Fruit fly (Drosophila melanogaster) whole organism, adult: ENCODE results near the gene CG14082.

Experiments
- CG11617 ChIP-seq: fragments of 200-800 bp; sonication (Bioruptor generic); optimal IDR thresholded peaks from 2 replicates; lab custom pipeline; 2017; ENCODE audit warnings: mild to moderate bottlenecking, missing biosample characterization, missing genetic modification reagents, missing genetic modification characterization
- CG12768 ChIP-seq: fragments of 200-800 bp; sonication (Bioruptor generic); optimal IDR thresholded peaks from 2 replicates; lab custom pipeline; 2017; ENCODE audit warnings: missing biosample characterization, missing genetic modification characterization, mild to moderate bottlenecking, moderate library complexity, missing genetic modification reagents
- CG14711 ChIP-seq: fragments of 200-800 bp; sonication (Bioruptor generic); optimal IDR thresholded peaks from 2 replicates; lab custom pipeline; 2018; ENCODE audit warnings: missing biosample characterization, mild to moderate bottlenecking, missing genetic modification characterization, moderate library complexity
- CG33017 ChIP-seq: fragments of 200-800 bp; sonication (Bioruptor generic); optimal IDR thresholded peaks from 2 replicates; lab custom pipeline; 2018; ENCODE audit warnings: missing biosample characterization, mild to moderate bottlenecking, missing genetic modification characterization, moderate library complexity
- CG5204 ChIP-seq: fragments of 200-800 bp; sonication (Bioruptor generic); optimal IDR thresholded peaks from 2 replicates; lab custom pipeline; 2016; ENCODE audit warnings: missing biosample characterization, missing genetic modification characterization
- CG7045 ChIP-seq: fragments of 200-800 bp; sonication (Bioruptor generic); optimal IDR thresholded peaks from 2 replicates; lab custom pipeline; 2017; ENCODE audit warnings: missing biosample characterization, mild to moderate bottlenecking, missing genetic modification characterization
- CG7101 ChIP-seq: fragments of 200-800 bp; sonication (Bioruptor generic); optimal IDR thresholded peaks from 2 replicates; lab custom pipeline; 2018; ENCODE audit warnings: missing biosample characterization, mild to moderate bottlenecking, missing genetic modification characterization, moderate library complexity
- Clk ChIP-seq: fragments of 200-800 bp; sonication (Bioruptor generic); optimal IDR thresholded peaks from 2 replicates; lab custom pipeline; 2017; ENCODE audit warnings: missing biosample characterization, missing genetic modification characterization
- Crg-1 ChIP-seq: fragments of 200-800 bp; sonication (Bioruptor generic); optimal IDR thresholded peaks from 2 replicates; lab custom pipeline; 2016; ENCODE audit warnings: missing biosample characterization, missing genetic modification characterization
- Hr96 ChIP-seq: fragments of 200-800 bp; sonication (Bioruptor generic); optimal IDR thresholded peaks from 2 replicates; lab custom pipeline; 2016; ENCODE audit warnings: missing biosample characterization, missing genetic modification characterization
- Mnt ChIP-seq: fragments of 200-800 bp; sonication (Bioruptor generic); optimal IDR thresholded peaks from 2 replicates; lab custom pipeline; 2016; ENCODE audit warnings: missing biosample characterization, mild to moderate bottlenecking, missing genetic modification characterization
- bab1 ChIP-seq: fragments of 200-800 bp; sonication (Bioruptor generic); optimal IDR thresholded peaks from 3 replicates; lab custom pipeline; 2019; ENCODE audit warnings: missing biosample characterization, mild to moderate bottlenecking, missing genetic modification characterization, moderate library complexity
- cic ChIP-seq: fragments of 200-800 bp; sonication (Bioruptor generic); optimal IDR thresholded peaks from 2 replicates; lab custom pipeline; 2017; ENCODE audit warnings: missing biosample characterization, mild to moderate bottlenecking, missing genetic modification characterization, moderate library complexity
- cnc ChIP-seq, 2 experiments: fragments of >200 bp; optimal IDR thresholded peaks; 2 replicates each; lab custom pipeline; 2017
- kay ChIP-seq: fragments of 200-800 bp; sonication (Bioruptor generic); peaks from one replicate; lab custom pipeline; 2016; ENCODE audit warnings: missing biosample characterization, missing genetic modification characterization, borderline replicate concordance
- ovo ChIP-seq: fragments of 200-800 bp; sonication (Bioruptor generic); optimal IDR thresholded peaks from 2 replicates; lab custom pipeline; 2016; ENCODE audit warnings: missing biosample characterization, missing genetic modification characterization
- pad ChIP-seq: fragments of 200-800 bp; sonication (Bioruptor generic); optimal IDR thresholded peaks from 3 replicates; lab custom pipeline; 2017; ENCODE audit warnings: missing biosample characterization, missing genetic modification characterization, mild to moderate bottlenecking, moderate library complexity, missing genetic modification reagents
- tj ChIP-seq: fragments of 200-800 bp; sonication (Bioruptor generic); optimal IDR thresholded peaks from 3 replicates; lab custom pipeline; 2017; ENCODE audit warnings: missing biosample characterization, mild to moderate bottlenecking, missing genetic modification characterization, moderate library complexity
- toe ChIP-seq: fragments of 200-800 bp; sonication (Bioruptor generic); optimal IDR thresholded peaks from 2 replicates; lab custom pipeline; 2016; ENCODE audit warnings: missing biosample characterization, missing genetic modification characterization

Gene CG14082

dm6 chr3L:19138925-19139503, at the start of gene CG14082:
Gene CG14082, minus strand, starts transcription at chr3L:19138975.
- TF ChIP-seq ovo (no peak), Mnt (GFP tag; lab: Kevin White, UChicago) (peak; percentile 38)

DNA sequence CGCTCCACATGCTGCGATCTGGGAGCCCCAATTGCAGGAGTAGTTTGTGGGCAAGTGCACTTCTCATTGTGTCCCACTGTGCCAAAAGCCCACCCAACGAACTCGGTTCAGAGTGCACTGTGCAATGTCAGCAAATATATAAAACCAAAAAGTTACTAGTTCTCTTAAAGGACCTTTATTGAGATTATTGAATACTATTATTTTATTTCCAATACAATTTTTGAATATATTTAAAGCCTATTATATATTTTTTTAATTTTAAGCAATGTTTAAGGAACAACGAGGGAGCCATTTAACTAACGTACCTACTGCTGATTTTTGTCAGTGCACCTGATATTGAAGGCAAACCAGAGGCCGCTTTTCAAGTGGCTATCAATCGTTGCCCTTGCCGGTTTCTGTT, 48.7 kb upstream of the CG14082 start:
- TF ChIP-seq kay (GFP tag; lab: Kevin White, UChicago) (no peak), bab1 (no peak), CG12768 (GFP tag; lab: Kevin White, UChicago) (no peak), pad (GFP tag; lab: Kevin White, UChicago) (no peak), cic (GFP tag; lab: Kevin White, UChicago) (no peak), Clk (GFP tag; lab: Kevin White, UChicago) (no peak), Crg-1 (GFP tag; lab: Kevin White, UChicago) (no peak), tj (GFP tag; lab: Kevin White, UChicago) (no peak), Hr96 (GFP tag; lab: Kevin White, UChicago) (no peak), cnc (optimal IDR thresholded peaks at IDR 0.05; lab: Kevin White, UChicago) (no peak)

DNA sequence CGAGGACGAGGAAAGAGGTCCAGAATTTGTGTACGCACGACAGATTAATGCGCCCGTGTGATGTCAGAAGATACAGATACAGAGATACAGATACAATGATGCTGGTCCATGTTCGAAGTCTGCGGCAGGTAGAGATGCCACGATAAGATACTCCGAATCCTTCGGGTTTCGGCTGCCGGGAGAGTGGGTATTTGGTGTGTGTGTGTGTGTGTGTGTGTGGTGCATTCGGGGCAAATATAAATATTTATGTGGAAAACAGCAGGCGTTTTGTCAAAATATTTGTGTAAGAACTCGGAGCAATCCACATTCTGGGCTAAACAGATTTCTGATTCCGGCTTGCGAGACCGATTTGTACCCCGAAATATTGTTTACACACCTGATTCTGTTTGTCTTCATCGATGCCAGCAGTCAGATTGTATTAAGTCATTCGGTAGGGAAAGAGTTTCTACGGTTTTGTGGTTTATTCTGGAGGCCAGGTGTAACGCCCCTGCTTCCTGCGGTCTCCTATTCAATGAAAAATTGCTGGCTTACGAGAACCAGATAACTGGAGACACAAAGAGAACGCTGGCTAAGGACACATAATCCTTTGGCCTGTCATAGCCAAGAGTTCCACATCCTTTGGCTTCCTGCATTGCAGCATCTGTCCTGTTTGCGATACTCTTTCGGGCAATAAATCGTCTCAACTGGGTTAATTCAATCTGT, 45.4 kb upstream of the CG14082 start:
- TF ChIP-seq CG11617 (no peak), tj (GFP tag; lab: Kevin White, UChicago) (no peak), CG5204 (GFP tag; lab: Kevin White, UChicago) (no peak), CG12768 (GFP tag; lab: Kevin White, UChicago) (no peak), Clk (GFP tag; lab: Kevin White, UChicago) (no peak), toe (no peak), CG7045 (no peak), Mnt (GFP tag; lab: Kevin White, UChicago) (no peak), kay (GFP tag; lab: Kevin White, UChicago) (no peak), CG14711 (no peak), CG7101 (tag; lab: Kevin White, UChicago) (no peak), pad (GFP tag; lab: Kevin White, UChicago) (no peak)

dm6 chr3L:19182490-19182889, 43.7 kb upstream of the CG14082 start:
- TF ChIP-seq pad (GFP tag; lab: Kevin White, UChicago): no peak
- no peak for TF ChIP-seq kay (GFP tag; lab: Kevin White, UChicago)
- no peak for TF ChIP-seq Mnt (GFP tag; lab: Kevin White, UChicago)
- TF ChIP-seq CG11617: no peak
- no peak for TF ChIP-seq CG7045
- no peak for TF ChIP-seq CG7101 (tag; lab: Kevin White, UChicago)
- TF ChIP-seq tj (GFP tag; lab: Kevin White, UChicago): no peak
- TF ChIP-seq cnc (optimal IDR thresholded peaks at IDR 0.05; lab: Kevin White, UChicago): no peak

dm6 chr3L:19182067-19182466, 43.3 kb upstream of the CG14082 start:
- TF ChIP-seq CG7101 (tag; lab: Kevin White, UChicago) (peak; percentile 20), ovo (no peak), CG11617 (no peak), CG7045 (no peak), CG33017 (tag; lab: Kevin White, UChicago) (no peak), pad (GFP tag; lab: Kevin White, UChicago) (no peak), CG5204 (GFP tag; lab: Kevin White, UChicago) (peak; percentile 26), cnc (optimal IDR thresholded peaks at IDR 0.05; lab: Kevin White, UChicago) (no peak)

dm6 chr3L:19181040-19181439, 42.3 kb upstream of the CG14082 start:
- no peak for TF ChIP-seq CG7045
- no peak for TF ChIP-seq kay (GFP tag; lab: Kevin White, UChicago)
- TF ChIP-seq CG7101 (tag; lab: Kevin White, UChicago): no peak
- peak; percentile 50 for TF ChIP-seq cic (GFP tag; lab: Kevin White, UChicago)

dm6 chr3L:19179138-19179782, 40.5 kb upstream of the CG14082 start:
- no peak for TF ChIP-seq Mnt (GFP tag; lab: Kevin White, UChicago)

dm6 chr3L:19177929-19178328, 39.2 kb upstream of the CG14082 start:
- TF ChIP-seq Crg-1 (GFP tag; lab: Kevin White, UChicago): no peak
- no peak for TF ChIP-seq toe
